Fruit fly (Drosophila melanogaster) whole organism, adult: Measurements from ENCODE around the gene CG9649.

Source experiments
- CG11617 ChIP-seq: fragments of 200-800 bp; sonication (Bioruptor generic); optimal IDR thresholded peaks from 2 replicates; lab custom pipeline; 2017; ENCODE audit warnings: mild to moderate bottlenecking, missing biosample characterization, missing genetic modification reagents, missing genetic modification characterization
- CG12768 ChIP-seq: fragments of 200-800 bp; sonication (Bioruptor generic); optimal IDR thresholded peaks from 2 replicates; lab custom pipeline; 2017; ENCODE audit warnings: missing biosample characterization, missing genetic modification characterization, mild to moderate bottlenecking, moderate library complexity, missing genetic modification reagents
- CG14711 ChIP-seq: fragments of 200-800 bp; sonication (Bioruptor generic); optimal IDR thresholded peaks from 2 replicates; lab custom pipeline; 2018; ENCODE audit warnings: missing biosample characterization, mild to moderate bottlenecking, missing genetic modification characterization, moderate library complexity
- CG1620 ChIP-seq: fragments of 200-800 bp; sonication (Bioruptor generic); optimal IDR thresholded peaks from 2 replicates; lab custom pipeline; 2016; ENCODE audit warnings: missing biosample characterization, missing genetic modification characterization
- CG33017 ChIP-seq: fragments of 200-800 bp; sonication (Bioruptor generic); optimal IDR thresholded peaks from 2 replicates; lab custom pipeline; 2018; ENCODE audit warnings: missing biosample characterization, mild to moderate bottlenecking, missing genetic modification characterization, moderate library complexity
- CG5204 ChIP-seq: fragments of 200-800 bp; sonication (Bioruptor generic); optimal IDR thresholded peaks from 2 replicates; lab custom pipeline; 2016; ENCODE audit warnings: missing biosample characterization, missing genetic modification characterization
- CG7045 ChIP-seq: fragments of 200-800 bp; sonication (Bioruptor generic); optimal IDR thresholded peaks from 2 replicates; lab custom pipeline; 2017; ENCODE audit warnings: missing biosample characterization, mild to moderate bottlenecking, missing genetic modification characterization
- CG7101 ChIP-seq: fragments of 200-800 bp; sonication (Bioruptor generic); optimal IDR thresholded peaks from 2 replicates; lab custom pipeline; 2018; ENCODE audit warnings: missing biosample characterization, mild to moderate bottlenecking, missing genetic modification characterization, moderate library complexity
- Clk ChIP-seq: fragments of 200-800 bp; sonication (Bioruptor generic); optimal IDR thresholded peaks from 2 replicates; lab custom pipeline; 2017; ENCODE audit warnings: missing biosample characterization, missing genetic modification characterization
- Crg-1 ChIP-seq: fragments of 200-800 bp; sonication (Bioruptor generic); optimal IDR thresholded peaks from 2 replicates; lab custom pipeline; 2016; ENCODE audit warnings: missing biosample characterization, missing genetic modification characterization
- Hr96 ChIP-seq: fragments of 200-800 bp; sonication (Bioruptor generic); optimal IDR thresholded peaks from 2 replicates; lab custom pipeline; 2016; ENCODE audit warnings: missing biosample characterization, missing genetic modification characterization
- Mnt ChIP-seq: fragments of 200-800 bp; sonication (Bioruptor generic); optimal IDR thresholded peaks from 2 replicates; lab custom pipeline; 2016; ENCODE audit warnings: missing biosample characterization, mild to moderate bottlenecking, missing genetic modification characterization
- bab1 ChIP-seq: fragments of 200-800 bp; sonication (Bioruptor generic); optimal IDR thresholded peaks from 3 replicates; lab custom pipeline; 2019; ENCODE audit warnings: missing biosample characterization, mild to moderate bottlenecking, missing genetic modification characterization, moderate library complexity
- cic ChIP-seq: fragments of 200-800 bp; sonication (Bioruptor generic); optimal IDR thresholded peaks from 2 replicates; lab custom pipeline; 2017; ENCODE audit warnings: missing biosample characterization, mild to moderate bottlenecking, missing genetic modification characterization, moderate library complexity
- cnc ChIP-seq, 2 experiments: fragments of >200 bp; optimal IDR thresholded peaks; 2 replicates each; lab custom pipeline; 2017
- kay ChIP-seq: fragments of 200-800 bp; sonication (Bioruptor generic); peaks from one replicate; lab custom pipeline; 2016; ENCODE audit warnings: missing biosample characterization, missing genetic modification characterization, borderline replicate concordance
- ovo ChIP-seq: fragments of 200-800 bp; sonication (Bioruptor generic); optimal IDR thresholded peaks from 2 replicates; lab custom pipeline; 2016; ENCODE audit warnings: missing biosample characterization, missing genetic modification characterization
- pad ChIP-seq: fragments of 200-800 bp; sonication (Bioruptor generic); optimal IDR thresholded peaks from 3 replicates; lab custom pipeline; 2017; ENCODE audit warnings: missing biosample characterization, missing genetic modification characterization, mild to moderate bottlenecking, moderate library complexity, missing genetic modification reagents
- tj ChIP-seq: fragments of 200-800 bp; sonication (Bioruptor generic); optimal IDR thresholded peaks from 3 replicates; lab custom pipeline; 2017; ENCODE audit warnings: missing biosample characterization, mild to moderate bottlenecking, missing genetic modification characterization, moderate library complexity
- toe ChIP-seq: fragments of 200-800 bp; sonication (Bioruptor generic); optimal IDR thresholded peaks from 2 replicates; lab custom pipeline; 2016; ENCODE audit warnings: missing biosample characterization, missing genetic modification characterization

The CG9649 gene

DNA sequence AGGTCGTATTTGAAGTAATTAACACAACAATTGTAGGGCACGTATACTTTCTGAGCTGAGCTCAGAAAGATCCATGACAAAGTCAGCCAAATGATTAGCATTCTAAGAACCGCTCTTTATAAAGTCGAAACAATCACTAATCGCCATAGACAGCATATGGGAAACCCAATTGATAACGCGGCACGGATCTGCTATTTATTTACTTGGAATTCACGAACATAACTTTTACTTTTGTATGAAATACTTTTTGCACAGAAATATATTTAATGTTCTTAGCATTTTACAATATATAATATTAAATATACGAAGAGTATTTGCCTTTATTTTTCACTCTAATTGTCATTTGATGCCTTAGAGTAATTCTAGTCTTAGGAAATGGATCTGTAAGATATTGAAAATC is 26.9 kb upstream of the CG9649 start, which contains the start of gene CG43291:
Gene CG43291, minus strand, starts transcription at position 101 of the 400 bp plus-strand sequence.
- TF ChIP-seq pad (GFP tag; lab: Kevin White, UChicago) (no peak), cnc (optimal IDR thresholded peaks at IDR 0.05; lab: Kevin White, UChicago) (no peak), CG1620 (GFP tag; lab: Kevin White, UChicago) (no peak), Crg-1 (GFP tag; lab: Kevin White, UChicago) (no peak), CG33017 (no peak), CG14711 (tag; lab: Kevin White, UChicago) (no peak), CG5204 (GFP tag; lab: Kevin White, UChicago) (no peak), Hr96 (GFP tag; lab: Kevin White, UChicago) (no peak), toe (no peak)

DNA sequence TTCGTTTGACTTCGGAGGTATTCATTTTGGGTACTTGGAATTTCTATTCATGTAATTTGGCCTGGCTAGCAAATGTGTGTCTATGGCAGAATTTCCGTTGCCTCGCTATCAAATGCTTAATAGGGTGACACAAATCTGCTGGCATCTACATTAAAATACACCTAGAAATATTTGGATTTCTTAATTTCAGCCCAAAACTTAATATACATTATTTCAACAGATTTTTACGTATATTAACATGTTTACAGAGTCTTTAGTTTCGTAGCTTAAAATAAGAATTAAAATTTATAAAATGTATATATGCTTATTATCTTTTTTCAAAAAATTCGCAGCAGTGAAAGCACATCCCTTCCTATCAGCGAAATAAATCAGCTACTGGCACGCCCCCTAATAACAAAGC is 11.4 kb upstream of the CG9649 start, which contains the start of gene CG9624:
Gene CG9624, minus strand, starts transcription at position 101 of the 400 bp plus-strand sequence.
- TF ChIP-seq CG1620 (GFP tag; lab: Kevin White, UChicago) (no peak), bab1 (GFP tag; lab: Kevin White, UChicago) (no peak), cic (no peak), CG7101 (tag; lab: Kevin White, UChicago) (no peak), cnc (optimal IDR thresholded peaks at IDR 0.05; lab: Kevin White, UChicago) (no peak), CG11617 (no peak), toe (no peak), pad (GFP tag; lab: Kevin White, UChicago) (no peak), CG12768 (GFP tag; lab: Kevin White, UChicago) (no peak), Hr96 (GFP tag; lab: Kevin White, UChicago) (no peak), CG7045 (GFP tag; lab: Kevin White, UChicago) (no peak), CG5204 (GFP tag; lab: Kevin White, UChicago) (no peak), ovo (GFP tag; lab: Kevin White, UChicago) (no peak), CG14711 (tag; lab: Kevin White, UChicago) (no peak), kay (GFP tag; lab: Kevin White, UChicago) (no peak), Mnt (GFP tag; lab: Kevin White, UChicago) (no peak), Crg-1 (GFP tag; lab: Kevin White, UChicago) (no peak), CG33017 (no peak), Clk (no peak)

DNA sequence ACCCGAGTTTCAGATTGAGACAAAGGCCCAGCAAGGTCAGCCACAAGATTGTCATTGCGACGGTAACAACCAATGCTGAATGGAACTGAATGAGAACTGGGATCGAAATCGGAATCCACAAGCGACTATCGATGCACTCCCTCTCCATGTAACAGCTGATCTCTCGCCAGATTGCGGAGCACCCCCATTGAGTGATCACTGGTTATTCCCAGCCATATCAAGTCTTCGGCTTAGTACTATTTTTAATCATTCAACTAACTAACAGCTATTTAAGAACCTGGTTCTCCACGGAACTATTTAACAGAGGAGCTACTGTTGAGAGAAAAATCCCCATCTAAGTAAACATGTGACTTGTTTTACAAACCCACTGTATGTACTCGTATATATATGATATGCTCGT is 9.0 kb upstream of the CG9649 start, which contains the start of gene CG9631:
Gene CG9631, minus strand, starts transcription at position 101 of the 400 bp plus-strand sequence.
- no peak for TF ChIP-seq Mnt (GFP tag; lab: Kevin White, UChicago)
- no peak for TF ChIP-seq Hr96 (GFP tag; lab: Kevin White, UChicago)
- TF ChIP-seq CG7045 (GFP tag; lab: Kevin White, UChicago) = no peak
- TF ChIP-seq cic = peak; percentile 80
- no peak for TF ChIP-seq ovo (GFP tag; lab: Kevin White, UChicago)
- no peak for TF ChIP-seq CG5204 (GFP tag; lab: Kevin White, UChicago)
- TF ChIP-seq pad (GFP tag; lab: Kevin White, UChicago) = no peak

DNA sequence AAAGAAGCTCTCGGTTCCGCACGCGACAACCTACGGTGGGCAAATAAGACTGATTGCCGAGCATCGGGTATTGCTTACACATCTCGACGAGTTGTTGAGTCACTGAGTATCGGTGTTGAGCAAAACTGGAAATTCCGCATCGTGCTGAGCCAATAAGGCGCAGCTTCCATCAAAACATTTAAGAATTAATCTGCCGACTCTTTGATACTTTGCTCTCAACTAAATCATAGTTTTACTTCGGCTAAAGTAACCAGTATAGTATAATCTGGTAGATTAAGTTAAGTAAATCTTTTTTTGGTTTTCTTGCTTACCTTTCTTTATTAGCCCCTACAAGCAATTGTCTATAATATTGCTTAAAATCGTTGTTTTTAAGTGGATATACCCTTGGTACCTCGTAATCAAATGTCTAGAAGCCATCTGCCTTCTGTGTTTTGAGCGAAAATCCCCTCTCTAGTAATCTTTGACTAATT is 6.5 kb upstream of the CG9649 start, which contains the start of gene Sp212:
Gene Sp212, minus strand, starts transcription at position 51 of the 470 bp plus-strand sequence.
- no peak for TF ChIP-seq CG12768 (GFP tag; lab: Kevin White, UChicago)
- TF ChIP-seq CG33017 = peak; percentile 22
- TF ChIP-seq CG7045 (GFP tag; lab: Kevin White, UChicago) = no peak
- TF ChIP-seq CG14711 (tag; lab: Kevin White, UChicago) = peak; percentile 34
- no peak for TF ChIP-seq ovo (GFP tag; lab: Kevin White, UChicago)
- no peak for TF ChIP-seq toe
- no peak for TF ChIP-seq bab1 (GFP tag; lab: Kevin White, UChicago)

DNA sequence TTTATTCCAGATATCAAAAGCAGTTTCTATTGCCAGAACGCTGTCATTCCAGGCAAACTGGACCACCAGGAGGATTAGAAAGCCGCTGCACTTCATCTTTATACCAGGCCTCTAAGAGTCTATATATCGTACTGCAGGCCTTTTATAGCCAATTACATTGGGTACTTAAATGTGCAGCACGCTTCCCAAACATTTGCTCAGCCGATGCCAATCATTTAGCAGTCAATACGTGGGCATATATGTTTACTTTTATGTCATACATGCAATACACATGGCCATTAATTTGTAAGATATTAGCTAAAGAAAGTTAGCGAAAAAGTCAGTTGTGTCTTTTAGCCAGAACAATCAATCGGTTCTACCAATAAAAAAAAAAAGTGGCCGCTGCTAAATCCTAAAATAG is 3.8 kb upstream of the CG9649 start, which contains the start of gene CG33109:
Gene CG33109, minus strand, starts transcription at position 101 of the 400 bp plus-strand sequence.
- TF ChIP-seq Clk (no peak), kay (GFP tag; lab: Kevin White, UChicago) (peak; percentile 24)

DNA sequence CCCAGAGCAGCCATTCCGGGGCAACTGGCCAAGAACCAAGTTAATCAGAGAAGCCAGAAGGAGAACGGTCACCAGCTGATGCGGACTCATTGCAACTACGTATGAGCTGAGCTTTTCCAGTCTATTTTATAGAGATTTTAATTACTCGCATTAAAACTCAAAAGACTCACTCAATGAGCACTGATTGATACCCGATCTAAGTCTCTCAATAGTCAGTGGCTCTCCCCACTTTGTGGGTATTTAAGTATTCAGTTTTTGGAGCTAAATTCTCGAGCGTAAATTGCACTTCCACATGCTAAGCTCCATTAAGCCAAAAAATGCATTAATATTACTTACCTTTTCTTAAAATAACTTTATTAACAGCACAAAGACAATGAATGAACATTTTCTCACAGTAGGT is 2.4 kb upstream of the CG9649 start, which contains the start of gene CG31326:
Gene CG31326, minus strand, starts transcription at position 101 of the 400 bp plus-strand sequence.
- TF ChIP-seq pad (GFP tag; lab: Kevin White, UChicago) (no peak), Mnt (GFP tag; lab: Kevin White, UChicago) (peak; percentile 2), bab1 (GFP tag; lab: Kevin White, UChicago) (no peak), CG7101 (tag; lab: Kevin White, UChicago) (no peak), tj (no peak), CG14711 (tag; lab: Kevin White, UChicago) (no peak), CG11617 (no peak), kay (GFP tag; lab: Kevin White, UChicago) (no peak), toe (no peak), cic (peak; percentile 36), Clk (no peak), CG1620 (GFP tag; lab: Kevin White, UChicago) (no peak), CG5204 (GFP tag; lab: Kevin White, UChicago) (no peak), cnc (optimal IDR thresholded peaks at IDR 0.05; lab: Kevin White, UChicago) (no peak)

DNA sequence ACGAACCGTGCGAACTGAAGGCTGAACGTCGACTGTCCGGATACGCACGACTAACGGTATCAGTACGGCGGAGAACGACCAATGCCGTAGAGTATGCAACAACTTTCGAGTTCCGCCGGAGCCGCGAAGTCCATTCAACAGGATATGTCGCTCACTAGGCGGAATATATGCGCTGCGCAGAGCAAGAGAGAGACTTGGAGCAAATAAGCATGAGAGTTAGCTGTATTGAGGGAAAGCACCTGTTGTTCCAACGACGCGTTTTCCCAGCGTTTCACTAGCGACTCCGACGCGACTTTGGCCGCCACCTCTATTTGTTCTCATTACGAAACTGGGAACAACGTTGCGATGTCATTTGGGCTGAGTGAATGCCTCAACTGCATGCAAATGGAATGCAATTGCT is 2.9 kb downstream of the CG9649 start, which contains the start of gene Dop1R1:
Gene Dop1R1, minus strand, starts transcription at position 35 of the 400 bp plus-strand sequence.
- no peak for TF ChIP-seq toe
- no peak for TF ChIP-seq CG11617
- no peak for TF ChIP-seq CG7045 (GFP tag; lab: Kevin White, UChicago)
- TF ChIP-seq CG5204 (GFP tag; lab: Kevin White, UChicago) = no peak
- no peak for TF ChIP-seq cnc (optimal IDR thresholded peaks at IDR 0.05; lab: Kevin White, UChicago)
- TF ChIP-seq CG1620 (GFP tag; lab: Kevin White, UChicago) = no peak
- TF ChIP-seq ovo (GFP tag; lab: Kevin White, UChicago) = no peak
- TF ChIP-seq Clk = no peak
- TF ChIP-seq CG12768 (GFP tag; lab: Kevin White, UChicago) = no peak
- no peak for TF ChIP-seq CG14711 (tag; lab: Kevin White, UChicago)
- TF ChIP-seq CG7101 (tag; lab: Kevin White, UChicago) = no peak
- no peak for TF ChIP-seq Crg-1 (GFP tag; lab: Kevin White, UChicago)
